Fruit fly (Drosophila melanogaster) whole organism, pupa: ENCODE measurements around the gene raskol.
A peak's percentile ranks its signal among the peaks of the same experiment; 100 is the strongest.

Source experiments
- CG14655 ChIP-seq: fragments of 200-800 bp; sonication (Bioruptor generic); optimal IDR thresholded peaks from 3 replicates; lab custom pipeline; 2017; ENCODE audit warnings: mild to moderate bottlenecking, missing biosample characterization, missing genetic modification reagents, missing genetic modification characterization
- CG32121 ChIP-seq: fragments of 200-800 bp; sonication (Bioruptor generic); IDR thresholded peaks from 2 replicates; pipeline ENCODE4 v1.3.6; 2022; ENCODE audit warnings: missing biosample characterization, missing genetic modification characterization
- CG34367 ChIP-seq: fragments of 200-800 bp; sonication (Bioruptor generic); optimal IDR thresholded peaks from 2 replicates; lab custom pipeline; 2018; ENCODE audit warnings: missing biosample characterization, mild to moderate bottlenecking, missing genetic modification characterization
- CG8159 ChIP-seq: fragments of 200-800 bp; sonication (Bioruptor generic); optimal IDR thresholded peaks from 3 replicates; lab custom pipeline; 2018; ENCODE audit warnings: missing biosample characterization, mild to moderate bottlenecking, missing genetic modification characterization, moderate library complexity
- CG8301 ChIP-seq: fragments of 200-800 bp; sonication (Bioruptor generic); optimal IDR thresholded peaks from 2 replicates; lab custom pipeline; 2018; ENCODE audit warnings: missing biosample characterization, mild to moderate bottlenecking, missing genetic modification characterization
- EcR ChIP-seq: fragments of 200-800 bp; sonication (Bioruptor generic); optimal IDR thresholded peaks from 3 replicates; lab custom pipeline; 2019; ENCODE audit warnings: missing biosample characterization, missing genetic modification characterization, mild to moderate bottlenecking, moderate library complexity, missing genetic modification reagents
- Ets98B ChIP-seq: fragments of 200-800 bp; sonication (Bioruptor generic); IDR thresholded peaks from 2 replicates; pipeline ENCODE4 v1.3.6; 2022; ENCODE audit warnings: missing biosample characterization, missing genetic modification characterization
- Pif1A ChIP-seq: fragments of 200-800 bp; sonication (Bioruptor generic); optimal IDR thresholded peaks from 3 replicates; lab custom pipeline; 2016; ENCODE audit warnings: missing biosample characterization, missing genetic modification characterization
- gl ChIP-seq: fragments of 200-800 bp; sonication (Bioruptor generic); optimal IDR thresholded peaks from 2 replicates; lab custom pipeline; 2018; ENCODE audit warnings: missing biosample characterization, mild to moderate bottlenecking, missing genetic modification characterization

DNA sequence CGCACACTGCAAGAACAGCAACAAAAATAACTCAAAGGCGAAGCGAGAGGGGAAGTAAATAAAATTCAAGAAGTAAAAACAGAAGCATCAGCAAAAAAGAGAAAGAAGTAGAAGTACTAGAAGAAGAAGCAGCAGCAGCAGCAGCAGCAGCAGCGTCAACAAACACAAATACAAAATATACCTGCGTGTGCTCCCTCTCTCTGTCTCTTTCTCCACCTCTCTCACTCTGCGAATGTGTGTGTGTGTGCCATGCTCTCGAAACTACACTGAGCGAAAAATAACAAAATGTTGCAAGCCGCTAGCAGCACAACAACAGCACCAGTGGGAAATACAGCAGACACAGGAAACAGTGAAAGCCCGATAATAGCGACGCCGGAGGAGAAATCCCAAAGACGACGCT, 29.0 kb downstream of the raskol start:
- TF ChIP-seq EcR (GFP tag; lab: Kevin White, UChicago) (no peak), Pif1A (GFP tag; lab: Kevin White, UChicago) (no peak), CG8159 (tag; lab: Kevin White, UChicago) (no peak), gl (tag; lab: Kevin White, UChicago) (no peak), CG32121 (GFP tag; lab: Robert Waterston, UW) (0 out of 2 replicates have a peak, but pooled peaks have one; percentile 17), CG8301 (tag; lab: Kevin White, UChicago) (no peak), CG34367 (tag; lab: Kevin White, UChicago) (no peak), CG14655 (peak; percentile 25), Ets98B (no peak)
